Fruit fly (Drosophila melanogaster): ENCODE data around the gene Polr1C.

Polr1C gene

dm6 chr2L:5001582-5001929 is 32.8 kb downstream of the Polr1C start:
- TF ChIP-seq Ets21C (GFP tag; optimal IDR thresholded peaks at IDR 0.05) (no peak), vri (GFP tag; optimal IDR thresholded peaks at IDR 0.05) (peak; percentile 90)

dm6 chr2L:5002031-5002430 is 33.2 kb downstream of the Polr1C start:
- TF ChIP-seq svp (GFP tag) (peak; percentile 52), Eip93F (GFP tag; optimal IDR thresholded peaks at IDR 0.05) (no peak), Eip78C (GFP tag) (peak; percentile 21)

- TF ChIP-seq dac (GFP tag; optimal IDR thresholded peaks at IDR 0.05) (peak; percentile 45), Hr38 (GFP tag; optimal IDR thresholded peaks at IDR 0.05) (no peak), vri (GFP tag; optimal IDR thresholded peaks at IDR 0.05) (peak; percentile 45), CG32006 (GFP tag; optimal IDR thresholded peaks at IDR 0.05) (peak; percentile 81), Gug (GFP tag; IDR thresholded peaks at IDR 0.05) (peak; percentile 27; the same call in 1 of the 2 replicates), cyc (GFP tag; optimal IDR thresholded peaks at IDR 0.05) (peak; percentile 10), CG15336 (GFP tag; IDR thresholded peaks at IDR 0.05) (peak; percentile 82), acj6 (GFP tag; optimal IDR thresholded peaks at IDR 0.05) (peak; percentile 29), Eip75B (GFP tag; optimal IDR thresholded peaks at IDR 0.05) (no peak), spab (GFP tag; optimal IDR thresholded peaks at IDR 0.05) (no peak), svp (GFP tag) (peak; percentile 84), CG8319 (GFP tag; optimal IDR thresholded peaks at IDR 0.05) (no peak), lz (GFP tag; optimal IDR thresholded peaks at IDR 0.05) (peak; percentile 42), net (GFP tag; optimal IDR thresholded peaks at IDR 0.05) (peak; percentile 37), Sox14 (GFP tag; optimal IDR thresholded peaks at IDR 0.05) (peak; percentile 39), CG11762 (GFP tag; optimal IDR thresholded peaks at IDR 0.05; ENCODE audit: insufficient read depth) (no peak), CG10669 (GFP tag; optimal IDR thresholded peaks at IDR 0.05) (no peak), achi (GFP tag; optimal IDR thresholded peaks at IDR 0.05) (peak; percentile 37), topi (GFP tag; optimal IDR thresholded peaks at IDR 0.05) (peak; percentile 2), CG4318 (GFP tag; optimal IDR thresholded peaks at IDR 0.05) (peak; percentile 67), pdm3 (GFP tag; optimal IDR thresholded peaks at IDR 0.05) (peak; percentile 47), fkh (GFP tag; optimal IDR thresholded peaks at IDR 0.05) (no peak), Hr4 (GFP tag; optimal IDR thresholded peaks at IDR 0.05) (peak; percentile 83), fd85E (GFP tag; optimal IDR thresholded peaks at IDR 0.05) (no peak), salr (GFP tag; optimal IDR thresholded peaks at IDR 0.05) (no peak), CG6276 (GFP tag; optimal IDR thresholded peaks at IDR 0.05) (peak; percentile 63), CG11902 (GFP tag; optimal IDR thresholded peaks at IDR 0.05) (no peak), Blimp-1 (GFP tag; optimal IDR thresholded peaks at IDR 0.05) (no peak), CG11294 (GFP tag; IDR thresholded peaks at IDR 0.05) (peak; percentile 49; the same call in 1 of the 2 replicates), CG8632 (GFP tag; optimal IDR thresholded peaks at IDR 0.05) (no peak), Ets96B (tag; optimal IDR thresholded peaks at IDR 0.05) (peak; percentile 13), Sox102F (GFP tag; optimal IDR thresholded peaks at IDR 0.05) (no peak), CG6792 (GFP tag; optimal IDR thresholded peaks at IDR 0.05) (peak; percentile 9), fd59A (GFP tag; optimal IDR thresholded peaks at IDR 0.05) (no peak), Sox15 (GFP tag; optimal IDR thresholded peaks at IDR 0.05) (no peak), Hr39 (GFP tag; optimal IDR thresholded peaks at IDR 0.05) (peak; percentile 39), CG3919 (GFP tag; optimal IDR thresholded peaks at IDR 0.05) (peak; percentile 34), Eip93F (GFP tag; optimal IDR thresholded peaks at IDR 0.05) (no peak), CG3032 (tag; optimal IDR thresholded peaks at IDR 0.05) (no peak), Smox (GFP tag; optimal IDR thresholded peaks at IDR 0.05) (no peak), dsx (GFP tag; optimal IDR thresholded peaks at IDR 0.05; ENCODE audit: poor library complexity, severe bottlenecking) (no peak), CG34406 (GFP tag; optimal IDR thresholded peaks at IDR 0.05) (no peak), Eip78C (GFP tag) (peak; percentile 76), CG6854 (GFP tag; optimal IDR thresholded peaks at IDR 0.05) (no peak), CG6808 (GFP tag; optimal IDR thresholded peaks at IDR 0.05) (no peak), Lpt (GFP tag; optimal IDR thresholded peaks at IDR 0.05) (peak; percentile 43), Ets21C (GFP tag; optimal IDR thresholded peaks at IDR 0.05) (no peak)
These were observed 34.1 kb downstream of the Polr1C start for dm6 chr2L:5002711-5003402.
